Worm (Caenorhabditis elegans) whole organism, early embryonic: ENCODE data around the gene kin-36.

Experiments used
- B0310.2 ChIP-seq: sonication (generic microtip); optimal IDR thresholded peaks from 2 replicates; lab custom pipeline; 2016; ENCODE audit warnings: mild to moderate bottlenecking, missing genetic modification characterization, missing compliant biosample characterization
- F13C5.2 ChIP-seq: sonication (generic microtip); optimal IDR thresholded peaks from 2 replicates; lab custom pipeline; 2017; ENCODE audit warnings: mild to moderate bottlenecking, missing genetic modification characterization, inconsistent platforms, missing compliant biosample characterization
- aly-1 ChIP-seq: sonication (generic microtip); optimal IDR thresholded peaks from 2 replicates; lab custom pipeline; 2016; ENCODE audit warnings: missing genetic modification characterization, missing compliant biosample characterization
- ama-1 ChIP-seq: fragments of 150-350 bp; optimal IDR thresholded peaks from 2 replicates; lab custom pipeline; 2014
- ceh-13 ChIP-seq: fragments of 200-800 bp; sonication (Bioruptor generic); optimal IDR thresholded peaks from 2 replicates; lab custom pipeline; 2018; ENCODE audit warnings: mild to moderate bottlenecking, missing genetic modification characterization, missing compliant biosample characterization
- ceh-36 ChIP-seq: sonication (generic microtip); optimal IDR thresholded peaks from 2 replicates; lab custom pipeline; 2016; ENCODE audit warnings: missing genetic modification characterization, inconsistent platforms, missing compliant biosample characterization
- ets-7 ChIP-seq: sonication (generic microtip); optimal IDR thresholded peaks from 2 replicates; lab custom pipeline; 2016; ENCODE audit warnings: missing genotype, missing genetic modification characterization, missing compliant biosample characterization
- flt-1 ChIP-seq: fragments of 200-800 bp; sonication (Bioruptor generic); IDR thresholded peaks from 2 replicates; pipeline ENCODE4 v1.3.6; 2022; ENCODE audit warnings: missing genetic modification characterization, missing compliant biosample characterization
- hmbx-1 ChIP-seq: sonication (generic microtip); optimal IDR thresholded peaks from 2 replicates; lab custom pipeline; 2016; ENCODE audit warnings: mild to moderate bottlenecking, missing genetic modification characterization, missing compliant biosample characterization
- hmg-4 ChIP-seq: fragments of 200-800 bp; sonication (Bioruptor generic); optimal IDR thresholded peaks from 2 replicates; lab custom pipeline; 2018; ENCODE audit warnings: mild to moderate bottlenecking, missing genetic modification characterization, missing compliant biosample characterization
- hnd-1 ChIP-seq: sonication (generic microtip); optimal IDR thresholded peaks from 2 replicates; lab custom pipeline; 2016; ENCODE audit warnings: missing genetic modification characterization, missing compliant biosample characterization
- pes-1 ChIP-seq: fragments of 200-800 bp; sonication (Bioruptor generic); IDR thresholded peaks from 2 replicates; pipeline ENCODE4 v1.3.6; 2022; ENCODE audit warnings: missing genetic modification reagents, missing genetic modification characterization, missing compliant biosample characterization
- scrt-1 ChIP-seq: fragments of 200-800 bp; sonication (Bioruptor generic); IDR thresholded peaks from 2 replicates; pipeline ENCODE4 v1.3.6; 2022; ENCODE audit warnings: missing genetic modification characterization, missing compliant biosample characterization
- sea-1 ChIP-seq: fragments of 200-800 bp; sonication (Bioruptor generic); conservative IDR thresholded peaks from 2 replicates; pipeline ENCODE4 v1.3.6; 2022; ENCODE audit warnings: missing genetic modification characterization, missing compliant biosample characterization
- tbx-11 ChIP-seq: fragments of 200-800 bp; sonication (Bioruptor generic); IDR thresholded peaks from 2 replicates; pipeline ENCODE4 v1.3.6; 2022; ENCODE audit warnings: missing genetic modification characterization, missing compliant biosample characterization
- tbx-37 ChIP-seq: fragments of 200-800 bp; sonication (Bioruptor generic); conservative IDR thresholded peaks from 2 replicates; pipeline ENCODE4 v1.3.6; 2022; ENCODE audit warnings: missing genetic modification reagents, missing genetic modification characterization, missing compliant biosample characterization
- tra-4 ChIP-seq: sonication (generic microtip); optimal IDR thresholded peaks from 2 replicates; lab custom pipeline; 2017; ENCODE audit warnings: missing genetic modification characterization, missing compliant biosample characterization

kin-36 gene

DNA sequence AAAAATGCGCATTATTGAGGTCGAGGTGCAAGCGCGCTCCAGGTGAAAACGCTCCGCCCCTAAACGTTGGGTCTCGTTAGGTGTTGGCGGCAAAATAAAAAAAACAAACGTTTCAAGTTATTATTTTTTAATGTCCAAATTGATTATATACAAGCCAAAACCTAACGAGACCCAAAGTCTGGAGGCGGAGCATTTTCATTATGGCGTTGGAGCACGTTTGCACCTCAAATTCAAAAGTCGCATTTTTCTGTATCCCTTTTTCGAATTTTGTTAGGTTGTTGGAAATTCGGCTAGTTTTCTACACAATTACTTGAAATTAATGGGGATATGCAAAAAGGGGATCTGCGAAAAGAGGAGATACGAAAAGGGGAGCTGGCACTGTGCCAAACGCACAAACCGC, 20.9 kb upstream of the kin-36 start, which contains the start of gene col-111:
Gene col-111 (minus strand): TSS at position 101 of the 400 bp plus-strand sequence.
- TF ChIP-seq tra-4 (tag; lab: Kevin White, UChicago) (no peak), hmbx-1 (tag; lab: Kevin White, UChicago) (no peak), scrt-1 (GFP tag; lab: Robert Waterston, UW) (no peak), sea-1 (GFP tag; lab: Robert Waterston, UW) (no peak), tbx-37 (no peak), ceh-36 (tag; lab: Kevin White, UChicago) (no peak), ama-1 (lab: Kevin White, UChicago) (no peak), aly-1 (tag; lab: Kevin White, UChicago) (no peak), ceh-13 (GFP tag; lab: Kevin White, UChicago) (no peak), flt-1 (GFP tag; lab: Robert Waterston, UW) (no peak), tbx-11 (GFP tag; lab: Robert Waterston, UW) (no peak), ets-7 (no peak), hmg-4 (no peak), B0310.2 (tag; lab: Kevin White, UChicago) (no peak)

ce11 chrIV:4659277-4659676, 19.5 kb upstream of the kin-36 start, which contains the start of gene mrps-21:
Gene mrps-21 (minus strand): TSS chrIV:4659517.
- TF ChIP-seq hnd-1 (tag; lab: Kevin White, UChicago) (no peak), ceh-36 (tag; lab: Kevin White, UChicago) (no peak), F13C5.2 (tag; lab: Kevin White, UChicago) (no peak), ceh-13 (GFP tag; lab: Kevin White, UChicago) (no peak), scrt-1 (GFP tag; lab: Robert Waterston, UW) (no peak), hmbx-1 (tag; lab: Kevin White, UChicago) (no peak), flt-1 (GFP tag; lab: Robert Waterston, UW) (no peak), tbx-11 (GFP tag; lab: Robert Waterston, UW) (no peak), ets-7 (no peak), ama-1 (lab: Kevin White, UChicago) (no peak), pes-1 (GFP tag; lab: Robert Waterston, UW) (no peak), sea-1 (GFP tag; lab: Robert Waterston, UW) (no peak), B0310.2 (tag; lab: Kevin White, UChicago) (no peak)

- TF ChIP-seq tbx-11 (GFP tag; lab: Robert Waterston, UW) (no peak), hmbx-1 (tag; lab: Kevin White, UChicago) (peak; percentile 46), ceh-13 (GFP tag; lab: Kevin White, UChicago) (peak; percentile 34), pes-1 (GFP tag; lab: Robert Waterston, UW) (peak; percentile 63), ceh-36 (tag; lab: Kevin White, UChicago) (no peak), tbx-37 (0 out of 2 replicates have a peak, but pooled peaks have one; percentile 48), B0310.2 (tag; lab: Kevin White, UChicago) (peak; percentile 56), ama-1 (lab: Kevin White, UChicago) (no peak), flt-1 (GFP tag; lab: Robert Waterston, UW) (no peak), hmg-4 (peak; percentile 61), scrt-1 (GFP tag; lab: Robert Waterston, UW) (no peak), sea-1 (GFP tag; lab: Robert Waterston, UW) (peak; percentile 58; the same call in 1 of the 2 replicates), F13C5.2 (tag; lab: Kevin White, UChicago) (peak; percentile 77), ets-7 (peak; percentile 70), aly-1 (tag; lab: Kevin White, UChicago) (peak; percentile 21), tra-4 (tag; lab: Kevin White, UChicago) (peak; percentile 56), hnd-1 (tag; lab: Kevin White, UChicago) (no peak)
These were observed 18.4 kb upstream of the kin-36 start, which contains the start of the genes F29B9.11 and jmjd-1.2 for ce11 chrIV:4660151-4661041. Gene F29B9.11 (minus strand): TSS chrIV:4660201. Gene jmjd-1.2 (plus strand): TSS chrIV:4660991.

DNA sequence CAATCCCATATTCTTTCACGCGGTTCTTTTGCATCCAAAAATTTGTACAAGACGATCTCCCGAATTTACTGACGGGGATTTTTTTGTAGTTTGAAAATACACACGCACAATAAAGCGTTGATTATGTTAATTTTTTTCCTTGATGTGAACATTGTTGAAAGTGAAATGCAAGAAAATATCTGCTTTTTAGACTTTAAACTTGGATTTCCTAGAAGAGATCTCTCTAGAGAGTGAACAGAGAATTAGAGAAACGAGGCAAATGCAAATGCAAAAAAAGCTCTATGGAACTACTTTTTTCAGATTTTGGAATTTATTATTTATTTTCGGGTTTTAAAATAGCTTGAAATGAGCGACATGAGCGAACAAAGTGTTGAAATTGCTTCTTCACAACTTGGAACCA, 13.7 kb upstream of the kin-36 start, which contains the start of gene F29B9.1:
Gene F29B9.1 (plus strand): TSS at position 301 of the 400 bp plus-strand sequence.
- TF ChIP-seq sea-1 (GFP tag; lab: Robert Waterston, UW) = no peak
- no peak for TF ChIP-seq scrt-1 (GFP tag; lab: Robert Waterston, UW)
- TF ChIP-seq tbx-37 = no peak
- TF ChIP-seq flt-1 (GFP tag; lab: Robert Waterston, UW) = no peak
- TF ChIP-seq F13C5.2 (tag; lab: Kevin White, UChicago) = no peak
- TF ChIP-seq tbx-11 (GFP tag; lab: Robert Waterston, UW) = no peak
- TF ChIP-seq hmg-4 = no peak
- no peak for TF ChIP-seq hmbx-1 (tag; lab: Kevin White, UChicago)
- TF ChIP-seq hnd-1 (tag; lab: Kevin White, UChicago) = no peak
- TF ChIP-seq ama-1 (lab: Kevin White, UChicago) = no peak
- no peak for TF ChIP-seq aly-1 (tag; lab: Kevin White, UChicago)

DNA sequence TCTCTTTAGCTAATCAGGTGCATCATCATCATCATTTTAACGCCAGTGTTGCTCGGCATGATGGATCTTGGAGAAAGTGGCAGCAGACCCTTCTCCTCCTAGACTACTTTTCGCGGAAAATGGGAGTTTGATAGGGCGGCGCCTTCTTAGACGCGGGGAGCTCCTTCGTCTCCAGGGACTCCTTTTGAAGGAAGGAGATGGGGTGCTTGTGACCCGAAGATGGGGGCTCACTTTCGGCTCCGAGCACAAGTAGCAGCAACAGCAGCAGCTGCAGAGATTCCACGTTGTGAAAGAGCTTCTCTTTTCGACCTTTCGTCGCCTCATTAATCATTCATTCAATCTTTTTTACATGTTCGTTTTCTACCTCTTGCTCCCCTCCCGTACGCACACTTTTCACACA, 11.4 kb upstream of the kin-36 start:
- TF ChIP-seq scrt-1 (GFP tag; lab: Robert Waterston, UW) (no peak), aly-1 (tag; lab: Kevin White, UChicago) (no peak), tra-4 (tag; lab: Kevin White, UChicago) (no peak), ama-1 (lab: Kevin White, UChicago) (no peak), ets-7 (no peak), flt-1 (GFP tag; lab: Robert Waterston, UW) (no peak), ceh-13 (GFP tag; lab: Kevin White, UChicago) (no peak), hmg-4 (no peak), tbx-11 (GFP tag; lab: Robert Waterston, UW) (no peak), tbx-37 (no peak), hnd-1 (tag; lab: Kevin White, UChicago) (no peak), B0310.2 (tag; lab: Kevin White, UChicago) (no peak), sea-1 (GFP tag; lab: Robert Waterston, UW) (no peak), ceh-36 (tag; lab: Kevin White, UChicago) (no peak), pes-1 (GFP tag; lab: Robert Waterston, UW) (no peak), hmbx-1 (tag; lab: Kevin White, UChicago) (no peak), F13C5.2 (tag; lab: Kevin White, UChicago) (no peak)

DNA sequence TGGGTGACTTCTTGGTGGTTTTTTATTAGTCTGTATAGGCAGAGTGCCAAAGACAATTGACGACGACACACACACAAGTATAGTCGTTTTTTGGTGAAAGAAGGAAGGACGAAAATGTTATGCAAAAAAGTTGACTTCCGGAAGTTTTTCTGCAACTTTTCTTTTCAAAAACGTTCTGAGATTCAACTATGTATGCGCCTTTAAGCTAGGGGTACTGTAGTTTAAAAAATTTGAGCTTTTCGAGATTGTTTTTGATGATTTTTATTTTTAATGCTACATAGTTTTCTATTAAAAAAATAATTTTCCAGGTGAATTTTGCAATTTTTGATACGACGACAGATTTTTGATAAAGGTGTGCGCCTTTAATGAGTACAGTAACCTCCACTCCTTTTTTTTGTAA, 11.0 kb upstream of the kin-36 start:
- TF ChIP-seq hmbx-1 (tag; lab: Kevin White, UChicago) = no peak
- TF ChIP-seq tra-4 (tag; lab: Kevin White, UChicago) = no peak
- no peak for TF ChIP-seq ama-1 (lab: Kevin White, UChicago)
- no peak for TF ChIP-seq hnd-1 (tag; lab: Kevin White, UChicago)
- TF ChIP-seq B0310.2 (tag; lab: Kevin White, UChicago) = no peak
- no peak for TF ChIP-seq flt-1 (GFP tag; lab: Robert Waterston, UW)
- TF ChIP-seq ceh-36 (tag; lab: Kevin White, UChicago) = no peak
- no peak for TF ChIP-seq ceh-13 (GFP tag; lab: Kevin White, UChicago)
- TF ChIP-seq hmg-4 = no peak
- TF ChIP-seq F13C5.2 (tag; lab: Kevin White, UChicago) = no peak
- TF ChIP-seq aly-1 (tag; lab: Kevin White, UChicago) = no peak
- no peak for TF ChIP-seq pes-1 (GFP tag; lab: Robert Waterston, UW)
- TF ChIP-seq tbx-11 (GFP tag; lab: Robert Waterston, UW) = no peak
- no peak for TF ChIP-seq sea-1 (GFP tag; lab: Robert Waterston, UW)
